Worm (Caenorhabditis elegans) whole organism, L2 larva: ENCODE results near the gene srh-138.

Experiments used
- R02D3.7 ChIP-seq: fragments of 150-350 bp; optimal IDR thresholded peaks from 2 replicates; lab custom pipeline; 2014; ENCODE audit warnings: missing biosample characterization, missing genetic modification characterization
- alr-1 ChIP-seq: fragments of 150-350 bp; optimal IDR thresholded peaks from 2 replicates; lab custom pipeline; 2014; ENCODE audit warnings: missing biosample characterization, missing genetic modification characterization
- aly-2 ChIP-seq: fragments of 150-350 bp; optimal IDR thresholded peaks from 2 replicates; lab custom pipeline; 2014; ENCODE audit warnings: missing biosample characterization, missing genetic modification characterization
- ama-1 ChIP-seq: fragments of 150-350 bp; optimal IDR thresholded peaks from 2 replicates; lab custom pipeline; 2018; ENCODE audit warnings: inconsistent platforms
- lin-11 ChIP-seq: fragments of 150-350 bp; sonication (generic microtip); optimal IDR thresholded peaks from 2 replicates; lab custom pipeline; 2014; ENCODE audit warnings: missing biosample characterization, missing genetic modification characterization, inconsistent platforms, mixed read lengths
- lin-13 ChIP-seq: fragments of 150-350 bp; optimal IDR thresholded peaks from 2 replicates; lab custom pipeline; 2014; ENCODE audit warnings: missing biosample characterization, missing genetic modification reagents, missing genetic modification characterization
- lsy-2 ChIP-seq, 2 experiments: fragments of 150-350 bp in 1 of 2; sonication (generic microtip) in 1 of 2; optimal IDR thresholded peaks; 2 replicates each; lab custom pipeline; 2014 to 2017; ENCODE audit warnings: missing biosample characterization in 2 of 2, missing genetic modification characterization in 2 of 2
- nhr-11 ChIP-seq: fragments of 150-350 bp; optimal IDR thresholded peaks from 2 replicates; lab custom pipeline; 2014; ENCODE audit warnings: missing biosample characterization, missing genetic modification characterization
- ztf-11 ChIP-seq: sonication (generic microtip); optimal IDR thresholded peaks from 2 replicates; lab custom pipeline; 2017; ENCODE audit warnings: missing biosample characterization, missing genetic modification characterization

DNA sequence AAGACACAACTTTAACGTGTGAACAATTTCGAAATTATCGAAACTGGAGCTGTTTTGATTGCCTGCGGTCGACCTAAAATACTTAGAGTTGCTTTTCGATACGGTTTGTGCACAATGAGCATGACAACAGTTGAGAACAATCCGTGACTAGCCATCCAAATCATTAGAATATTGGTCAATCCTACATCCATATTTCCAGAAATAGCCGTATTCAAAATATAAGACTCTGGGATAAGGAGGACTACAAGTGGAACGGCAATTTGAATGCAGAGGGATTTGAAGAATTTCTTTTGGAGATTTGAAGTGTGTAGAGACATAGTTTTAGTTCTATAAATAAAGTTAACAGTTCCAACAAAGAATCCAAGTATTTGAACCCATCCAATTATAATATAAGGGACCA is 11.4 kb downstream of the srh-138 start:
- TF ChIP-seq ztf-11 (tag; lab: Kevin White, UChicago): no peak
- no peak for TF ChIP-seq alr-1
- TF ChIP-seq lin-11 (tag; lab: Kevin White, UChicago): no peak
- TF ChIP-seq R02D3.7 (tag; lab: Kevin White, UChicago): no peak
- no peak for TF ChIP-seq lin-13 (GFP tag; lab: Kevin White, UChicago)
- TF ChIP-seq lsy-2 (tag; optimal IDR thresholded peaks at IDR 0.05; lab: Kevin White, UChicago): no peak
- TF ChIP-seq ama-1 (lab: Kevin White, UChicago): no peak
- no peak for TF ChIP-seq aly-2 (tag; lab: Kevin White, UChicago)
- TF ChIP-seq nhr-11 (tag; lab: Kevin White, UChicago): no peak
